Fruit fly (Drosophila melanogaster): ENCODE results near the gene CG12091.

Gene CG12091

dm6 chr3L:1558178-1558788 is 21.6 kb upstream of the CG12091 start, which contains the start of the genes Pex10 and CG12099 (continued):
- peak; percentile 52 for TF ChIP-seq CG6654 (GFP tag; optimal IDR thresholded peaks at IDR 0.05)
- TF ChIP-seq gce (GFP tag; IDR thresholded peaks at IDR 0.05) = 0 out of 3 replicates have a peak, but pooled peaks have one; percentile 57
- peak; percentile 85 for TF ChIP-seq CG2116 (GFP tag; optimal IDR thresholded peaks at IDR 0.05)
- TF ChIP-seq Rx (GFP tag; IDR thresholded peaks at IDR 0.05) = peak; percentile 83
- peak; percentile 86 for TF ChIP-seq wdn (GFP tag; IDR thresholded peaks at IDR 0.05)
- TF ChIP-seq lbe (GFP tag; optimal IDR thresholded peaks at IDR 0.05) = peak; percentile 82
- peak; percentile 73 for TF ChIP-seq CG10462 (GFP tag; optimal IDR thresholded peaks at IDR 0.05)
- peak; percentile 75 for TF ChIP-seq CG1233 (GFP tag; optimal IDR thresholded peaks at IDR 0.05)
- peak; percentile 91 for TF ChIP-seq Atf6 (GFP tag; IDR thresholded peaks at IDR 0.05)
- TF ChIP-seq HmgZ (tag; optimal IDR thresholded peaks at IDR 0.05) = peak; percentile 84
- no peak for TF ChIP-seq Hr78 (GFP tag; optimal IDR thresholded peaks at IDR 0.05)
- TF ChIP-seq tap (tag; optimal IDR thresholded peaks at IDR 0.05) = peak; percentile 71
- no peak for TF ChIP-seq CG4360 (GFP tag; IDR thresholded peaks at IDR 0.05)
- TF ChIP-seq crol (GFP tag; IDR thresholded peaks at IDR 0.05) = 0 out of 2 replicates have a peak, but pooled peaks have one; percentile 32
- peak; percentile 87 for TF ChIP-seq Sry-δ (GFP tag; optimal IDR thresholded peaks at IDR 0.05)
- TF ChIP-seq CG11560 (tag; IDR thresholded peaks at IDR 0.05) = peak; percentile 83
- peak; percentile 88 for TF ChIP-seq bcd (GFP tag; optimal IDR thresholded peaks at IDR 0.05)
- TF ChIP-seq NC2α (GFP tag; optimal IDR thresholded peaks at IDR 0.05) = no peak
- peak; percentile 95 for TF ChIP-seq CG4404 (GFP tag; IDR thresholded peaks at IDR 0.05)
- TF ChIP-seq CG6854 (GFP tag; optimal IDR thresholded peaks at IDR 0.05) = peak; percentile 31
- TF ChIP-seq pros (GFP tag; optimal IDR thresholded peaks at IDR 0.05) = peak; percentile 32
- peak; percentile 85 for TF ChIP-seq Dek (tag; optimal IDR thresholded peaks at IDR 0.05)
- TF ChIP-seq Dip2 (GFP tag; IDR thresholded peaks at IDR 0.05) = peak; percentile 26; the same call in 1 of the 2 replicates
- TF ChIP-seq Ptx1 (GFP tag; IDR thresholded peaks at IDR 0.05) = peak; percentile 95
- TF ChIP-seq ewg (GFP tag; optimal IDR thresholded peaks at IDR 0.05) = peak; percentile 67
- TF ChIP-seq insv (GFP tag; optimal IDR thresholded peaks at IDR 0.05) = peak in 1 of 2 experiments; percentile 69
- TF ChIP-seq cwo (GFP tag; optimal IDR thresholded peaks at IDR 0.05) = peak; percentile 67
- TF ChIP-seq kay (GFP tag; optimal IDR thresholded peaks at IDR 0.05) = peak; percentile 84
- no peak for TF ChIP-seq Vsx1 (GFP tag; optimal IDR thresholded peaks at IDR 0.05)
- TF ChIP-seq CG15269 (tag; optimal IDR thresholded peaks at IDR 0.05) = peak; percentile 86
- peak; percentile 66 for TF ChIP-seq Bteb2 (GFP tag; optimal IDR thresholded peaks at IDR 0.05)
- peak; percentile 69 for TF ChIP-seq bab2 (GFP tag; optimal IDR thresholded peaks at IDR 0.05)
- TF ChIP-seq TFAM (GFP tag; optimal IDR thresholded peaks at IDR 0.05) = no peak
- peak; percentile 91 for TF ChIP-seq CG15696 (tag; optimal IDR thresholded peaks at IDR 0.05)
- TF ChIP-seq CG10565 (GFP tag; optimal IDR thresholded peaks at IDR 0.05) = no peak
- peak; percentile 83 for TF ChIP-seq twi (tag; optimal IDR thresholded peaks at IDR 0.05)
- TF ChIP-seq Jarid2 (GFP tag; optimal IDR thresholded peaks at IDR 0.05) = peak; percentile 61
- peak; percentile 96 for TF ChIP-seq CG14860 (GFP tag; IDR thresholded peaks at IDR 0.05; ENCODE audit: partially characterized antibody)
- TF ChIP-seq CG18262 (tag; optimal IDR thresholded peaks at IDR 0.05) = peak; percentile 85
- peak; percentile 80; the same call in 1 of the 2 replicates for TF ChIP-seq CG31224 (GFP tag; IDR thresholded peaks at IDR 0.05)
- no peak for TF ChIP-seq Sox100B (GFP tag; optimal IDR thresholded peaks at IDR 0.05)
- peak; percentile 37 for TF ChIP-seq Mes4 (GFP tag; optimal IDR thresholded peaks at IDR 0.05)
- TF ChIP-seq Deaf1 (tag; optimal IDR thresholded peaks at IDR 0.05) = no peak
- peak; percentile 73 for TF ChIP-seq Oli (tag; optimal IDR thresholded peaks at IDR 0.05)
- TF ChIP-seq Dll (GFP tag; IDR thresholded peaks at IDR 0.05; ENCODE audit: partially characterized antibody) = peak; percentile 99
- TF ChIP-seq Dfd (GFP tag; optimal IDR thresholded peaks at IDR 0.05) = no peak
- peak; percentile 59 for TF ChIP-seq CG33213 (GFP tag; optimal IDR thresholded peaks at IDR 0.05)
- TF ChIP-seq CG6813 (GFP tag; optimal IDR thresholded peaks at IDR 0.05) = peak; percentile 32
- no peak for TF ChIP-seq fru (optimal IDR thresholded peaks at IDR 0.05)
- peak; percentile 46 for TF ChIP-seq ERR (GFP tag; optimal IDR thresholded peaks at IDR 0.05)
